Worm (Caenorhabditis elegans) whole organism, midembryonic: ENCODE measurements around the gene C49C3.6.

Experiments
- cog-1 ChIP-seq: sonication (generic microtip); optimal IDR thresholded peaks from 2 replicates; lab custom pipeline; 2016; ENCODE audit warnings: missing genetic modification characterization, missing compliant biosample characterization
- flt-1 ChIP-seq: fragments of 200-800 bp; sonication (Bioruptor generic); IDR thresholded peaks from 2 replicates; pipeline ENCODE4 v1.3.6; 2022; ENCODE audit warnings: missing genetic modification characterization, missing compliant biosample characterization
- ref-1 ChIP-seq: fragments of 200-800 bp; sonication (Bioruptor generic); conservative IDR thresholded peaks from 2 replicates; pipeline ENCODE4 v1.3.6; 2022; ENCODE audit warnings: missing genetic modification reagents, missing genetic modification characterization, missing compliant biosample characterization
- tab-1 ChIP-seq: fragments of 200-800 bp; sonication (Bioruptor generic); IDR thresholded peaks from 2 replicates; pipeline ENCODE4 v1.3.6; 2022; ENCODE audit warnings: missing genetic modification characterization, missing compliant biosample characterization
- ztf-23 ChIP-seq: fragments of 200-800 bp; sonication (Bioruptor generic); IDR thresholded peaks from 2 replicates; pipeline ENCODE4 v1.3.6; 2022; ENCODE audit warnings: missing genetic modification reagents, missing genetic modification characterization, missing compliant biosample characterization

DNA sequence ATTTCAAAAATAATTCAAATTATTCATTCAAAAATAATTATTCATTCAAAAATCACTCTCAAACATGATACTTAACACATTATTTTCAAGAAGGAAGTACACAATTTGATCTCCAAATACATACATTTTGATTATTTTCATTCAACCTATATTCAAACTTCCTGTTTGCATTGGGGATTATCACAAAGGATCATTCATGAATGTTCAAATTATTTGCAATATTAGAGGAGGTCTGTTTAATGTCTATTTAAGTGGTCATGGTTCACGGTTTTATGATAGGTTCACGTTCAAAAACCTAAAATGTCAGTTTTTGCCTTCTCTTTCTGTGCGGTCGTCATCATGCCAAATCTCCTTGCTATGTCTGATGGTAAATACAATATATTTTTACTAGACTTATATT, 29.8 kb downstream of the C49C3.6 start, which contains the start of gene clec-202:
- TF ChIP-seq flt-1 (GFP tag; lab: Robert Waterston, UW) (no peak), tab-1 (GFP tag; lab: Robert Waterston, UW) (no peak), cog-1 (no peak), ref-1 (GFP tag; lab: Robert Waterston, UW) (no peak), ztf-23 (no peak)
